Fruit fly (Drosophila melanogaster): ENCODE data around the gene BBS5.

Gene BBS5

dm6 chr3R:4811124-4811935, 4.8 kb upstream of the BBS5 start, which contains the start of gene Gmppb:
Gene Gmppb (plus strand): TSS chr3R:4811444.
- TF ChIP-seq Opbp (GFP tag; IDR thresholded peaks at IDR 0.05; ENCODE audit: partially characterized antibody) (no peak), CG10979 (tag; optimal IDR thresholded peaks at IDR 0.05) (no peak), Hey (tag; optimal IDR thresholded peaks at IDR 0.05) (no peak), CG12659 (GFP tag; optimal IDR thresholded peaks at IDR 0.05) (no peak), crol (GFP tag; IDR thresholded peaks at IDR 0.05) (peak; percentile 49; the same call in 1 of the 2 replicates), CG30431 (GFP tag; optimal IDR thresholded peaks at IDR 0.05) (no peak), Stat92E (GFP tag; optimal IDR thresholded peaks at IDR 0.05) (peak in 1 of 3 experiments; percentile 72), onecut (GFP tag; IDR thresholded peaks at IDR 0.05) (peak; percentile 86), Ets97D (GFP tag; optimal IDR thresholded peaks at IDR 0.05) (no peak), hbn (GFP tag; IDR thresholded peaks at IDR 0.05; ENCODE audit: partially characterized antibody) (no peak), ab (GFP tag; optimal IDR thresholded peaks at IDR 0.05) (no peak), chinmo (GFP tag; IDR thresholded peaks at IDR 0.05; ENCODE audit: partially characterized antibody) (0 out of 4 replicates have a peak, but pooled peaks have one; percentile 9), zfh2 (GFP tag; optimal IDR thresholded peaks at IDR 0.05) (no peak), z (GFP tag; IDR thresholded peaks at IDR 0.05) (peak; percentile 93), sna (GFP tag; IDR thresholded peaks at IDR 0.05; ENCODE audit: partially characterized antibody) (peak; percentile 29; the same call in 1 of the 2 replicates), D19B (GFP tag; optimal IDR thresholded peaks at IDR 0.05) (no peak), hth (optimal IDR thresholded peaks at IDR 0.05) (no peak), CG4404 (GFP tag; IDR thresholded peaks at IDR 0.05) (no peak), CG7963 (GFP tag; IDR thresholded peaks at IDR 0.05; ENCODE audit: partially characterized antibody) (no peak), ci (GFP tag; IDR thresholded peaks at IDR 0.05) (peak; percentile 15; the same call in 1 of the 3 replicates), gt (GFP tag; IDR thresholded peaks at IDR 0.05) (no peak), CG8388 (GFP tag; optimal IDR thresholded peaks at IDR 0.05) (no peak), vfl (GFP tag; optimal IDR thresholded peaks at IDR 0.05) (no peak), CG15073 (GFP tag; optimal IDR thresholded peaks at IDR 0.05) (no peak), otp (GFP tag; IDR thresholded peaks at IDR 0.05) (no peak), CG17912 (GFP tag; optimal IDR thresholded peaks at IDR 0.05) (no peak), CG43689 (GFP tag; IDR thresholded peaks at IDR 0.05) (no peak), YL-1 (GFP tag; optimal IDR thresholded peaks at IDR 0.05) (peak; percentile 72), disco-r (GFP tag; optimal IDR thresholded peaks at IDR 0.05) (no peak), phol (tag; optimal IDR thresholded peaks at IDR 0.05) (peak; percentile 93), CG32767 (GFP tag; IDR thresholded peaks at IDR 0.05) (peak; percentile 38; the same call in 1 of the 2 replicates), cg (GFP tag; optimal IDR thresholded peaks at IDR 0.05) (peak; percentile 78), CG1233 (GFP tag; optimal IDR thresholded peaks at IDR 0.05) (no peak), MTF-1 (GFP tag; optimal IDR thresholded peaks at IDR 0.05; ENCODE audit: borderline replicate concordance) (no peak), CG2199 (GFP tag; IDR thresholded peaks at IDR 0.05) (0 out of 3 replicates have a peak, but pooled peaks have one; percentile 19), pum (GFP tag; optimal IDR thresholded peaks at IDR 0.05) (no peak), Sox102F (GFP tag; optimal IDR thresholded peaks at IDR 0.05) (no peak), CG17612 (GFP tag; IDR thresholded peaks at IDR 0.05) (no peak), chm (GFP tag; IDR thresholded peaks at IDR 0.05) (no peak), Blimp-1 (GFP tag; optimal IDR thresholded peaks at IDR 0.05) (peak; percentile 92), CG31224 (GFP tag; IDR thresholded peaks at IDR 0.05) (no peak), Ptx1 (GFP tag; IDR thresholded peaks at IDR 0.05) (no peak), ssp (GFP tag; IDR thresholded peaks at IDR 0.05) (no peak)
